Worm (Caenorhabditis elegans): Measurements from ENCODE around the gene gst-35.
"Not testable (repeated sequence)": the region's sequence is repeated elsewhere in the genome, so short reads cannot be mapped to it uniquely, and the experiment has no call there.

The gst-35 gene

DNA sequence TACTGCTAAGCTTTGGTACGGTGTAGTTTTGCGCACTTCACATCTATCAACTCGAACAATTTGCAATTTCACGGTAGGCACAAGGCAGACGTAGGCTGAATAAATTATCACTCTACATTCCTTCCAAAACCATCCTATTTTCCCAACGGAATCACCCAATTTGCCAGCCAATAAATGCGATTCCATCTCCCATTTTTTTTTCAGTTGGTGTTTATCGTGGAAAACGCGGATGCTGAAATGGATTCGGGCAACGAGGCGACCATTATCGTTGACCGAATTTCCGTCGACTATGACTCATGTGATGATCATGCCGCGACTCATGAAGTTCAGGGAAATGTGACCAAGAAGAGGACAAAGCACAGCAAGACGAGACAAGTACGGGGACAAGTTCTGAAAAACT is 36.7 kb downstream of the gst-35 start:
- TF ChIP-seq ama-1 (optimal IDR thresholded peaks at IDR 0.05) (no peak), aly-1 (tag; optimal IDR thresholded peaks at IDR 0.05) (no peak), B0310.2 (tag; optimal IDR thresholded peaks at IDR 0.05) (no peak), ceh-13 (GFP tag; optimal IDR thresholded peaks at IDR 0.05) (no peak), ceh-36 (tag; optimal IDR thresholded peaks at IDR 0.05) (no peak), scrt-1 (GFP tag; IDR thresholded peaks at IDR 0.05) (no peak), hmbx-1 (tag; optimal IDR thresholded peaks at IDR 0.05) (no peak), hnd-1 (tag; optimal IDR thresholded peaks at IDR 0.05) (no peak), sea-1 (GFP tag; conservative IDR thresholded peaks at IDR 0.05) (no peak), tra-4 (tag; optimal IDR thresholded peaks at IDR 0.05) (no peak), ets-7 (tag; optimal IDR thresholded peaks at IDR 0.05) (no peak), F13C5.2 (tag; optimal IDR thresholded peaks at IDR 0.05) (no peak), tbx-37 (GFP tag; conservative IDR thresholded peaks at IDR 0.05) (no peak), hmg-4 (GFP tag; optimal IDR thresholded peaks at IDR 0.05) (no peak), tbx-11 (GFP tag; IDR thresholded peaks at IDR 0.05) (no peak), flt-1 (GFP tag; IDR thresholded peaks at IDR 0.05) (no peak)

DNA sequence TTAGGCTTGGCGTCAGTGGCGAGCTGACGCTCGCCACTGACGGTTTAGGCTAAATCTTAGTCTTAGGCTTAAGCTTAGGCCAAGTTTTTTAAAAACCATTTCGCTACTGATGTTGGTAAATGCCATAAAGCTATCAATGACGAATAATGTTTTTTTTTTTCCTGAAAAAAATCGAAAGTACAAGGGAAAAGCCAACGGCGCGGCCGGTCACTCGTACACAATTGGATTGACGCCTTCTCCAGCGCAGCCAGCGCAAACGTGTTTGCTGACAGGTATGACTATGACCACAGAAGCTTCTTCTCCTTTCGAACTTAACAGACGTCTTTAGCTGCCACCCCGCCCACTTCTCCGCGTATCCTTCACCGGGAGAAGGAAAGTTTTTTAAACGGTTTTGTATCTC is 39.6 kb downstream of the gst-35 start, which contains the start of gene Y53F4B.27:
Gene Y53F4B.27, plus strand, starts transcription at position 301 of the 400 bp plus-strand sequence.
- TF ChIP-seq tra-4 (tag; optimal IDR thresholded peaks at IDR 0.05) (no peak), tbx-11 (GFP tag; IDR thresholded peaks at IDR 0.05) (no peak), hmg-4 (GFP tag; optimal IDR thresholded peaks at IDR 0.05) (no peak), ets-7 (tag; optimal IDR thresholded peaks at IDR 0.05) (no peak), ceh-13 (GFP tag; optimal IDR thresholded peaks at IDR 0.05) (no peak), aly-1 (tag; optimal IDR thresholded peaks at IDR 0.05) (no peak), ama-1 (optimal IDR thresholded peaks at IDR 0.05) (no peak), pes-1 (GFP tag; IDR thresholded peaks at IDR 0.05) (no peak), scrt-1 (GFP tag; IDR thresholded peaks at IDR 0.05) (no peak), sea-1 (GFP tag; conservative IDR thresholded peaks at IDR 0.05) (no peak), F13C5.2 (tag; optimal IDR thresholded peaks at IDR 0.05) (no peak), B0310.2 (tag; optimal IDR thresholded peaks at IDR 0.05) (no peak), hnd-1 (tag; optimal IDR thresholded peaks at IDR 0.05) (no peak), hmbx-1 (tag; optimal IDR thresholded peaks at IDR 0.05) (no peak)

DNA sequence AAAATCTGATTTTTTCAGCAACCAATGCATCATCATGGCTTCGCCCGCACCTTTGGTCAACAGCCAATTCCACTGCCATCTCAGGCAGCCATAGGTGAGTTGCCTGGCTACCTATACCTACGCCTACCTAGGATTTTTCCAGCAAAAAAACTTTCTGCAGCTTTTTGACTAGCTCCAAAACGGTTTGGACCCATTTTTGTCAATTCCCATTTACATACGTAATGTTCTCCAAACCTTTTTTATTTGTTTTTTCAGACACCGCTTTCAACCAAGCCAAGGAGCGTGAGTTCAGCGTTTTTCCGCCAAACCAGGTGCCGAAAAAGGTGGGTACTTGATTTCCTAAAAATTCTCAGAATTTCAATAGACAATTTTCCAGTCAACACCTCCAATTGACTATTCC is 41.5 kb downstream of the gst-35 start:
- no peak for TF ChIP-seq scrt-1 (GFP tag; IDR thresholded peaks at IDR 0.05)
- TF ChIP-seq pes-1 (GFP tag; IDR thresholded peaks at IDR 0.05) = no peak
- no peak for TF ChIP-seq flt-1 (GFP tag; IDR thresholded peaks at IDR 0.05)
- TF ChIP-seq ets-7 (tag; optimal IDR thresholded peaks at IDR 0.05) = no peak
- no peak for TF ChIP-seq hmg-4 (GFP tag; optimal IDR thresholded peaks at IDR 0.05)
- TF ChIP-seq aly-1 (tag; optimal IDR thresholded peaks at IDR 0.05) = no peak
- no peak for TF ChIP-seq ama-1 (optimal IDR thresholded peaks at IDR 0.05)
- TF ChIP-seq tbx-37 (GFP tag; conservative IDR thresholded peaks at IDR 0.05) = no peak
- TF ChIP-seq sea-1 (GFP tag; conservative IDR thresholded peaks at IDR 0.05) = no peak
- TF ChIP-seq ceh-13 (GFP tag; optimal IDR thresholded peaks at IDR 0.05) = no peak
- TF ChIP-seq B0310.2 (tag; optimal IDR thresholded peaks at IDR 0.05) = no peak
- no peak for TF ChIP-seq tbx-11 (GFP tag; IDR thresholded peaks at IDR 0.05)
- TF ChIP-seq F13C5.2 (tag; optimal IDR thresholded peaks at IDR 0.05) = no peak

ce11 chrII:15140881-15141280 is 44.3 kb downstream of the gst-35 start, which contains the start of gene Y53F4B.26:
Gene Y53F4B.26, minus strand, starts transcription at chrII:15140981.
- TF ChIP-seq scrt-1 (GFP tag; IDR thresholded peaks at IDR 0.05); hmbx-1 (tag; optimal IDR thresholded peaks at IDR 0.05); ceh-13 (GFP tag; optimal IDR thresholded peaks at IDR 0.05): not testable (repeated sequence)

DNA sequence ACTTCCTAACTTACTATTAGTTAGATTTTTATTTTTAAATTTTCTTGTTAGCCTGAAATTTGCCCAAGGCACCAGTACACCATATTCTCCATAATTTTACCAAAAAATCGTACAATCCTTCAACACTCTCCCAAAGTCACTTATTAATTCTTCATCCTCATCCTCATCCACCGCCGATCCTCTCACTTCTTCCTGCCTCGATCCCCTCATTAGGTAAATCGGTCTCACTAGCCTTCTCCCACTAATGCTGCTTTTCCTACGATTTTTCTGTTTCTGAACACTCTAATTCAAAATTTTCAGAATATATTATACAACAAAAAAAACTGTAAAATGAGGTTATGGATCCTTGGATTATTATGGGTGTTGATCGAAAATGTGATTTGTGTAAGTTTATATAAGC is 49.3 kb downstream of the gst-35 start, which contains the start of gene Y53F4B.25:
Gene Y53F4B.25, plus strand, starts transcription at position 301 of the 400 bp plus-strand sequence.
- TF ChIP-seq scrt-1 (GFP tag; IDR thresholded peaks at IDR 0.05) (no peak), sea-1 (GFP tag; conservative IDR thresholded peaks at IDR 0.05) (no peak), B0310.2 (tag; optimal IDR thresholded peaks at IDR 0.05) (no peak), tbx-37 (GFP tag; conservative IDR thresholded peaks at IDR 0.05) (no peak), hnd-1 (tag; optimal IDR thresholded peaks at IDR 0.05) (no peak), ceh-36 (tag; optimal IDR thresholded peaks at IDR 0.05) (no peak)

DNA sequence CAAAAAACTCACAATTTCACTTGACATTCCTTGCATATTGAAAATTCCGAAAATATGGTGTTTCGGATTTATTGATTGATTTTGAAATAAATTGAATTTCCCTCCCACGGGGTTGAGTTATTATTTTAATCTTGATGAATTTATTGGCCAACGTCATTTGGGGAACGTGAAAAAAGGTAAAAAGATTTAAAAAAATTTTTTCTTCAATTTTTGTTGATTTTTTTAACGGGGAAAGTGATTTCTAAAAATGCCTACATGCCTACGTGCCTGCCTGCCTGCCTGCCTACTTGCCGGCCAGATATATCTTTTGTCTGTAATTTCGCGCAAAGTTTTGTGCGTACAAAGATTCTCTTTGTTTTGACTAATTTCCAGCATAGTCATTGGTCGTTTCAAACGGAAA is 50.9 kb downstream of the gst-35 start, which contains the start of gene Y53F4B.24:
Gene Y53F4B.24, minus strand, starts transcription at position 101 of the 400 bp plus-strand sequence.
- TF ChIP-seq B0310.2 (tag; optimal IDR thresholded peaks at IDR 0.05) = no peak
- TF ChIP-seq hmbx-1 (tag; optimal IDR thresholded peaks at IDR 0.05) = no peak

All from whole organism, early embryonic.